Fruit fly (Drosophila melanogaster) whole organism, embryonic: ENCODE results near the gene Drsl5.
A peak's percentile ranks its signal among the peaks of the same experiment; 100 is the strongest.

Experiments used
- CG11247 ChIP-seq: fragments of 200-800 bp; sonication (Bioruptor generic); IDR thresholded peaks from 2 replicates; pipeline ENCODE4 v1.3.6; 2022; ENCODE audit warnings: missing biosample characterization, missing genetic modification characterization
- CG11504 ChIP-seq: fragments of 200-800 bp; sonication (Bioruptor generic); optimal IDR thresholded peaks from 3 replicates; lab custom pipeline; 2019; ENCODE audit warnings: missing biosample characterization, mild to moderate bottlenecking, missing genetic modification characterization, moderate library complexity
- CG12236 ChIP-seq: fragments of 200-800 bp; sonication (Bioruptor generic); optimal IDR thresholded peaks from 2 replicates; lab custom pipeline; 2016; ENCODE audit warnings: missing biosample characterization, missing genetic modification characterization
- CG12659 ChIP-seq: fragments of 200-800 bp; sonication (Bioruptor generic); optimal IDR thresholded peaks from 3 replicates; lab custom pipeline; 2017; ENCODE audit warnings: mild to moderate bottlenecking, missing biosample characterization, missing genetic modification reagents, missing genetic modification characterization
- CG13123 ChIP-seq: fragments of 200-800 bp; sonication (Bioruptor generic); optimal IDR thresholded peaks from 2 replicates; lab custom pipeline; 2016; ENCODE audit warnings: missing biosample characterization, missing genetic modification characterization
- CG13296 ChIP-seq: fragments of 200-800 bp; sonication (Bioruptor generic); optimal IDR thresholded peaks from 3 replicates; lab custom pipeline; 2018; ENCODE audit warnings: missing biosample characterization, mild to moderate bottlenecking, missing genetic modification characterization
- CG14014 ChIP-seq: fragments of 200-800 bp; sonication (Bioruptor generic); IDR thresholded peaks from 2 replicates; pipeline ENCODE4 v1.3.6; 2022; ENCODE audit warnings: missing biosample characterization, missing genetic modification characterization
- CG14667 ChIP-seq: fragments of 200-800 bp; sonication (Bioruptor generic); IDR thresholded peaks from 2 replicates; pipeline ENCODE4 v1.3.6; 2022; ENCODE audit warnings: missing biosample characterization, missing genetic modification characterization
- CG16863 ChIP-seq: fragments of 200-800 bp; sonication (Bioruptor generic); optimal IDR thresholded peaks from 3 replicates; lab custom pipeline; 2016; ENCODE audit warnings: missing biosample characterization, missing genetic modification characterization
- CG17612 ChIP-seq: fragments of 200-800 bp; sonication (Bioruptor generic); IDR thresholded peaks from 2 replicates; pipeline ENCODE4 v1.3.6; 2022; ENCODE audit warnings: missing biosample characterization, missing genetic modification characterization
- CG18476 ChIP-seq: fragments of 200-800 bp; sonication (Bioruptor generic); optimal IDR thresholded peaks from 2 replicates; lab custom pipeline; 2016; ENCODE audit warnings: missing biosample characterization, mild to moderate bottlenecking, missing genetic modification characterization
- CG2120 ChIP-seq: fragments of 200-800 bp; sonication (Bioruptor generic); optimal IDR thresholded peaks from 3 replicates; lab custom pipeline; 2016; ENCODE audit warnings: missing biosample characterization, missing genetic modification characterization
- CG2129 ChIP-seq: fragments of 200-800 bp; sonication (Bioruptor generic); IDR thresholded peaks from 2 replicates; pipeline ENCODE4 v1.3.6; 2022; ENCODE audit warnings: missing biosample characterization, missing genetic modification characterization; ENCODE audit not compliant: partially characterized antibody
- CG2678 ChIP-seq: fragments of 200-800 bp; sonication (Bioruptor generic); optimal IDR thresholded peaks from 3 replicates; lab custom pipeline; 2019; ENCODE audit warnings: missing biosample characterization, mild to moderate bottlenecking, missing genetic modification characterization, moderate library complexity
- CG32767 ChIP-seq: fragments of 200-800 bp; sonication (Bioruptor generic); IDR thresholded peaks from 2 replicates; pipeline ENCODE4 v1.3.6; 2022; ENCODE audit warnings: missing biosample characterization, missing genetic modification characterization
- CG3281 ChIP-seq: fragments of 200-800 bp; sonication (Bioruptor generic); optimal IDR thresholded peaks from 3 replicates; lab custom pipeline; 2017; ENCODE audit warnings: missing biosample characterization, mild to moderate bottlenecking, missing genetic modification characterization
- CG3726 ChIP-seq: fragments of 200-800 bp; sonication (Bioruptor generic); IDR thresholded peaks from 3 replicates; pipeline ENCODE4, ENCODE4 v1.3.6; 2022; ENCODE audit warnings: missing biosample characterization, missing genetic modification characterization
- CG3838 ChIP-seq: fragments of 200-800 bp; sonication (Bioruptor generic); optimal IDR thresholded peaks from 3 replicates; lab custom pipeline; 2016; ENCODE audit warnings: missing biosample characterization, missing genetic modification characterization
- CG3847 ChIP-seq: fragments of 200-800 bp; sonication (Bioruptor generic); IDR thresholded peaks from 2 replicates; pipeline ENCODE4 v1.3.6; 2022; ENCODE audit warnings: missing biosample characterization, missing genetic modification characterization
- CG4282 ChIP-seq: fragments of 200-800 bp; sonication (Bioruptor generic); optimal IDR thresholded peaks from 2 replicates; lab custom pipeline; 2016; ENCODE audit warnings: missing biosample characterization, missing genetic modification characterization
- CG4360 ChIP-seq: fragments of 200-800 bp; sonication (Bioruptor generic); IDR thresholded peaks from 2 replicates; pipeline ENCODE4 v1.3.6; 2022; ENCODE audit warnings: missing biosample characterization, missing genetic modification characterization
- CG4820 ChIP-seq: fragments of 200-800 bp; sonication (Bioruptor generic); optimal IDR thresholded peaks from 3 replicates; lab custom pipeline; 2016; ENCODE audit warnings: missing biosample characterization, missing genetic modification characterization
- CG5245 ChIP-seq: fragments of 200-800 bp; sonication (Bioruptor generic); optimal IDR thresholded peaks from 3 replicates; lab custom pipeline; 2016; ENCODE audit warnings: missing biosample characterization, missing genetic modification characterization
- CG5953 ChIP-seq: fragments of 200-800 bp; sonication (Bioruptor generic); IDR thresholded peaks from 2 replicates; pipeline ENCODE4 v1.3.6; 2022; ENCODE audit warnings: missing biosample characterization, missing genetic modification characterization
- CG6175 ChIP-seq: fragments of 200-800 bp; sonication (Bioruptor generic); IDR thresholded peaks from 3 replicates; pipeline ENCODE4 v1.3.6; 2022; ENCODE audit warnings: missing biosample characterization, missing genetic modification characterization
- CG7786 ChIP-seq: fragments of 200-800 bp; sonication (Bioruptor generic); optimal IDR thresholded peaks from 2 replicates; lab custom pipeline; 2016; ENCODE audit warnings: missing biosample characterization, missing genetic modification characterization
- CG8944 ChIP-seq: fragments of 200-800 bp; sonication (Bioruptor generic); optimal IDR thresholded peaks from 3 replicates; lab custom pipeline; 2016; ENCODE audit warnings: missing biosample characterization, missing genetic modification characterization
- CG9437 ChIP-seq: fragments of 200-800 bp; sonication (Bioruptor generic); optimal IDR thresholded peaks from 2 replicates; lab custom pipeline; 2018; ENCODE audit warnings: missing biosample characterization, mild to moderate bottlenecking, missing genetic modification characterization
- CG9609 ChIP-seq: fragments of 200-800 bp; sonication (Bioruptor generic); optimal IDR thresholded peaks from 3 replicates; lab custom pipeline; 2016; ENCODE audit warnings: missing biosample characterization, missing genetic modification characterization
- Dad ChIP-seq: fragments of 200-800 bp; sonication (Bioruptor generic); optimal IDR thresholded peaks from 3 replicates; lab custom pipeline; 2016; ENCODE audit warnings: missing biosample characterization, missing genetic modification characterization
- Ets97D ChIP-seq: fragments of 200-800 bp; sonication (Bioruptor generic); optimal IDR thresholded peaks from 3 replicates; lab custom pipeline; 2016; ENCODE audit warnings: missing biosample characterization, missing genetic modification characterization
- MTF-1 ChIP-seq: fragments of 200-800 bp; sonication (Bioruptor generic); optimal IDR thresholded peaks from 2 replicates; lab custom pipeline; 2018; ENCODE audit warnings: missing biosample characterization, mild to moderate bottlenecking, missing genetic modification characterization, borderline replicate concordance
- Mrtf ChIP-seq: fragments of 200-800 bp; sonication (Bioruptor generic); IDR thresholded peaks from 3 replicates; pipeline ENCODE4 v1.3.6; 2022; ENCODE audit warnings: missing biosample characterization, missing genetic modification characterization
- Myb ChIP-seq: fragments of 200-800 bp; sonication (Bioruptor generic); optimal IDR thresholded peaks from 2 replicates; lab custom pipeline; 2016; ENCODE audit warnings: missing biosample characterization, missing genetic modification characterization
- Usf ChIP-seq: fragments of 200-800 bp; sonication (Bioruptor generic); optimal IDR thresholded peaks from 2 replicates; lab custom pipeline; 2017; ENCODE audit warnings: missing genotype, missing biosample characterization, missing genetic modification characterization
- btn ChIP-seq: fragments of 200-800 bp; sonication (Bioruptor generic); optimal IDR thresholded peaks from 2 replicates; lab custom pipeline; 2016; ENCODE audit warnings: missing biosample characterization, missing genetic modification characterization
- cg ChIP-seq: fragments of 200-800 bp; sonication (Bioruptor generic); optimal IDR thresholded peaks from 3 replicates; lab custom pipeline; 2019; ENCODE audit warnings: missing biosample characterization, mild to moderate bottlenecking, missing genetic modification characterization, moderate library complexity
- cwo ChIP-seq: fragments of 200-800 bp; sonication (Bioruptor generic); optimal IDR thresholded peaks from 3 replicates; lab custom pipeline; 2017; ENCODE audit warnings: missing biosample characterization, missing genetic modification characterization, mild to moderate bottlenecking, moderate library complexity, missing genetic modification reagents
- fd3F ChIP-seq: fragments of 200-800 bp; sonication (Bioruptor generic); optimal IDR thresholded peaks from 2 replicates; lab custom pipeline; 2018; ENCODE audit warnings: missing biosample characterization, mild to moderate bottlenecking, missing genetic modification characterization, moderate library complexity
- hb ChIP-seq: fragments of 200-800 bp; sonication (Bioruptor generic); IDR thresholded peaks from 3 replicates; pipeline ENCODE4 v1.3.6; 2022; ENCODE audit warnings: missing biosample characterization, missing genetic modification characterization; ENCODE audit not compliant: partially characterized antibody
- inv ChIP-seq: fragments of 200-800 bp; sonication (Bioruptor generic); IDR thresholded peaks from 2 replicates; pipeline ENCODE4 v1.3.6; 2022; ENCODE audit warnings: missing biosample characterization, missing genetic modification characterization; ENCODE audit not compliant: partially characterized antibody
- kah ChIP-seq: fragments of 200-800 bp; sonication (Bioruptor generic); optimal IDR thresholded peaks from 2 replicates; lab custom pipeline; 2018; ENCODE audit warnings: missing biosample characterization, mild to moderate bottlenecking, missing genetic modification characterization
- klu ChIP-seq: fragments of 200-800 bp; sonication (Bioruptor generic); IDR thresholded peaks from 2 replicates; pipeline ENCODE4 v1.3.6; 2022; ENCODE audit warnings: missing biosample characterization, missing genetic modification characterization
- lmd ChIP-seq: fragments of 200-800 bp; sonication (Bioruptor generic); IDR thresholded peaks from 2 replicates; pipeline ENCODE4 v1.3.6; 2022; ENCODE audit warnings: missing biosample characterization, missing genetic modification characterization
- oc ChIP-seq: fragments of 200-800 bp; sonication (Bioruptor generic); optimal IDR thresholded peaks from 2 replicates; lab custom pipeline; 2018; ENCODE audit warnings: missing biosample characterization, mild to moderate bottlenecking, missing genetic modification characterization, moderate library complexity
- org-1 ChIP-seq: fragments of 200-800 bp; sonication (Bioruptor generic); optimal IDR thresholded peaks from 2 replicates; lab custom pipeline; 2017; ENCODE audit warnings: missing biosample characterization, missing genetic modification characterization
- repo ChIP-seq: fragments of 200-800 bp; sonication (Bioruptor generic); optimal IDR thresholded peaks from 2 replicates; lab custom pipeline; 2016; ENCODE audit warnings: missing biosample characterization, missing genetic modification characterization
- slou ChIP-seq: fragments of 200-800 bp; sonication (Bioruptor generic); optimal IDR thresholded peaks from 3 replicates; lab custom pipeline; 2016; ENCODE audit warnings: missing biosample characterization, missing genetic modification characterization
- sob ChIP-seq: fragments of 200-800 bp; sonication (Bioruptor generic); IDR thresholded peaks from 2 replicates; pipeline ENCODE4 v1.3.6; 2022; ENCODE audit warnings: missing biosample characterization, missing genetic modification characterization
- usp ChIP-seq: fragments of >200 bp; optimal IDR thresholded peaks from 2 replicates; lab custom pipeline; 2017; ENCODE audit warnings: missing biosample characterization, missing genetic modification characterization
- z ChIP-seq: fragments of 200-800 bp; sonication (Bioruptor generic); IDR thresholded peaks from 3 replicates; pipeline ENCODE4 v1.3.6; 2022; ENCODE audit warnings: missing biosample characterization, missing genetic modification characterization

Gene Drsl5

dm6 chr3L:3301171-3301738 is 15.3 kb upstream of the Drsl5 start (continued):
- peak; percentile 53 for TF ChIP-seq CG4282
- TF ChIP-seq CG2129 (GFP tag; lab: Robert Waterston, UW): no peak
- TF ChIP-seq CG9437: peak; percentile 87
- TF ChIP-seq CG5245 (GFP tag; lab: Kevin White, UChicago): peak; percentile 83
- TF ChIP-seq MTF-1 (GFP tag; lab: Kevin White, UChicago): peak; percentile 74
- TF ChIP-seq Mrtf: peak; percentile 86
- TF ChIP-seq CG16863: peak; percentile 88
- peak; percentile 82 for TF ChIP-seq kah (GFP tag; lab: Kevin White, UChicago)
- TF ChIP-seq CG17612 (GFP tag; lab: Robert Waterston, UW): peak; percentile 60; the same call in 1 of the 2 replicates
- peak; percentile 75 for TF ChIP-seq CG14667 (GFP tag; lab: Robert Waterston, UW)
- peak; percentile 74 for TF ChIP-seq btn
- peak; percentile 94 for TF ChIP-seq sob
- TF ChIP-seq CG12659 (GFP tag; lab: Kevin White, UChicago): peak; percentile 94
- peak; percentile 89 for TF ChIP-seq org-1 (GFP tag; lab: Kevin White, UChicago)
- TF ChIP-seq CG2120 (GFP tag; lab: Kevin White, UChicago): peak; percentile 94
- TF ChIP-seq CG13296 (GFP tag; lab: Kevin White, UChicago): peak; percentile 94
- TF ChIP-seq Usf (GFP tag; lab: Kevin White, UChicago): peak; percentile 62
- peak; percentile 68 for TF ChIP-seq Myb (GFP tag; lab: Kevin White, UChicago)
- TF ChIP-seq CG32767 (GFP tag; lab: Robert Waterston, UW): peak; percentile 86
- peak; percentile 91 for TF ChIP-seq CG6175 (GFP tag; lab: Robert Waterston, UW)
- peak; percentile 62; the same call in 2 of the 3 replicates for TF ChIP-seq z (GFP tag; lab: Robert Waterston, UW)
- peak; percentile 92 for TF ChIP-seq CG3281 (GFP tag; lab: Kevin White, UChicago)
- peak; percentile 85 for TF ChIP-seq lmd (GFP tag; lab: Robert Waterston, UW)
- peak; percentile 92 for TF ChIP-seq CG14014 (GFP tag; lab: Robert Waterston, UW)
- peak; percentile 88 for TF ChIP-seq CG8944 (GFP tag; lab: Kevin White, UChicago)
- TF ChIP-seq CG11504 (tag; lab: Kevin White, UChicago): peak; percentile 95
- peak; percentile 88 for TF ChIP-seq oc (tag; lab: Kevin White, UChicago)
- peak; percentile 72 for TF ChIP-seq CG13123 (GFP tag; lab: Kevin White, UChicago)
- TF ChIP-seq Dad: peak; percentile 84
- peak; percentile 83 for TF ChIP-seq CG18476 (GFP tag; lab: Kevin White, UChicago)
- TF ChIP-seq CG3847 (GFP tag; lab: Robert Waterston, UW): peak; percentile 83
- TF ChIP-seq cwo: peak; percentile 92
- peak; percentile 95 for TF ChIP-seq CG2678 (tag; lab: Kevin White, UChicago)
- TF ChIP-seq CG7786 (GFP tag; lab: Kevin White, UChicago): peak; percentile 86
- TF ChIP-seq cg (GFP tag; lab: Kevin White, UChicago): no peak
- TF ChIP-seq CG5953 (GFP tag; lab: Robert Waterston, UW): peak; percentile 83
- TF ChIP-seq CG3838 (GFP tag; lab: Kevin White, UChicago): peak; percentile 84
- peak; percentile 85 for TF ChIP-seq CG11247
- TF ChIP-seq slou (GFP tag; lab: Kevin White, UChicago): peak; percentile 57
- no peak for TF ChIP-seq inv (GFP tag; lab: Robert Waterston, UW)
- peak; percentile 92 for TF ChIP-seq fd3F (GFP tag; lab: Kevin White, UChicago)
- TF ChIP-seq CG4820 (GFP tag; lab: Kevin White, UChicago): peak; percentile 90
- TF ChIP-seq usp (GFP tag; lab: Kevin White, UChicago): no peak
- TF ChIP-seq repo (GFP tag; lab: Kevin White, UChicago): peak; percentile 73
- TF ChIP-seq CG3726: peak; percentile 85
- peak; percentile 18; the same call in 1 of the 2 replicates for TF ChIP-seq CG4360 (GFP tag; lab: Robert Waterston, UW)
- peak; percentile 69 for TF ChIP-seq Ets97D (GFP tag; lab: Kevin White, UChicago)
- no peak for TF ChIP-seq hb (GFP tag; lab: Robert Waterston, UW)
- peak; percentile 88 for TF ChIP-seq CG9609 (GFP tag; lab: Kevin White, UChicago)
- TF ChIP-seq CG12236 (GFP tag; lab: Kevin White, UChicago): peak; percentile 69
- TF ChIP-seq klu (GFP tag; lab: Robert Waterston, UW): peak; percentile 73; the same call in 1 of the 2 replicates
